Worm (Caenorhabditis elegans): ENCODE results near the gene Y55F3AM.21.
"Not testable (repeated sequence)": the region's sequence is repeated elsewhere in the genome, so short reads cannot be mapped to it uniquely, and the experiment has no call there.

Y55F3AM.21 gene

ce11 chrIV:1051636-1052133 lies at the start of gene Y55F3AM.21:
Gene Y55F3AM.21 (minus strand): TSS chrIV:1051686.
- not testable (repeated sequence) for TF ChIP-seq unc-62 (GFP tag; optimal IDR thresholded peaks at IDR 0.05)

ce11 chrIV:1097153-1097552 lies 45.7 kb upstream of the Y55F3AM.21 start, which contains the start of gene cox-18:
Gene cox-18 (plus strand): TSS chrIV:1097453.
- no peak for TF ChIP-seq unc-62 (GFP tag; optimal IDR thresholded peaks at IDR 0.05)

ce11 chrIV:1096154-1096553 lies 44.7 kb upstream of the Y55F3AM.21 start:
- TF ChIP-seq unc-62 (GFP tag; optimal IDR thresholded peaks at IDR 0.05), result no peak

DNA sequence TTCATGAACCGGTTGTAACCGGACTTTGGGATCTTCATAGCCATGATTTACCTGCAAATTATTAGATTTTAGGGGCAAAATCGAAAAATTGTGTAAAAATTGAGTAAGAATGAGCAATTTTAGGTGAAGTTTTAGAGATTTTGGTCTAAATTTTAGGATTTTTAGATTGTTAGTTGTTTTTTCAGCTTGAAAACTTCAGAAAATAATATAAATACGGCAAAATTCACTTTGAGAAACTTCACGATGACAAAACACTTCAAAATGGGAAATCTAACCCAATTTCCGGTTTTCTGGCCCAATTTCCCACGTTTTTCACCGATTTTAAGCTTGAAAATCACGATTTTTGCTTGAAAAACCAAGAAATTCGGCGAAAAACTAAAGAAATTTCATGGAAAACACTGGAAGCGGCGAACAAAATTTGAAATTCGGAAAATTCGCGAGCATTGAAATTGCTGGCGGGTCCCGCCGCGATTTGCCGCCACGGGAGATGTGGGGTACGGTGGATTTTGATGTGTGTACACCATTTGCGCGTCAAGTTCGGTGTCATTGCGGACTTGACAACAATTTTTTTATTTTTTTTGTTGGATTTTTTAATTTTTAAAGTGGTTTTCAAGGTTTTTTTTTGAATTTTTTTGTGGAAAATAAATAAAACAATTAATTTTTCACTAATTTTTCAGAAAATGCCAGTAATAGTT lies 42.5 kb upstream of the Y55F3AM.21 start, which contains the start of the genes cct-8 and Y55F3AR.2:
Gene cct-8, minus strand, starts transcription at position 51 of the 695 bp plus-strand sequence.
Gene Y55F3AR.2, plus strand, starts transcription at position 672 of the 695 bp plus-strand sequence.
- no peak for TF ChIP-seq unc-62 (GFP tag; optimal IDR thresholded peaks at IDR 0.05)

DNA sequence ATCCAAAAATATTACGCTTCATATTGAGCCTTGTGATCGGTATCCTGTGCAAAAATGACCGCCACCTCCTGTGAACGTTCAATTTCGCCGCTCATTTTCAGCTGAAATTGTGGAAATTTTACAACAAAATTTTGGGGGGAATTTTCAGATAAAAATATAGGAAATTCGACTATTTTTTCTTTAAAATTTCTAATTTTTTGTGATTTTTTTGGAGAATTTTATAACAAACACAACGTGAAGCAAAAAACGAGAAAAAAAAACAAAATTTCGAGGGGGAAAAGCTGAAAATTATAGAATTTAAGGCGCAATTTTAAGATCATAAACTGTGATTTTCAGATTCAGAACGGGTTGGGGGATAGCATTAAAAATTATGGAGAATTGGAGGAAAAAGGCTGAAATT lies 35.4 kb upstream of the Y55F3AM.21 start, which contains the start of gene csn-4:
Gene csn-4, minus strand, starts transcription at position 101 of the 400 bp plus-strand sequence.
- no peak for TF ChIP-seq unc-62 (GFP tag; optimal IDR thresholded peaks at IDR 0.05)

DNA sequence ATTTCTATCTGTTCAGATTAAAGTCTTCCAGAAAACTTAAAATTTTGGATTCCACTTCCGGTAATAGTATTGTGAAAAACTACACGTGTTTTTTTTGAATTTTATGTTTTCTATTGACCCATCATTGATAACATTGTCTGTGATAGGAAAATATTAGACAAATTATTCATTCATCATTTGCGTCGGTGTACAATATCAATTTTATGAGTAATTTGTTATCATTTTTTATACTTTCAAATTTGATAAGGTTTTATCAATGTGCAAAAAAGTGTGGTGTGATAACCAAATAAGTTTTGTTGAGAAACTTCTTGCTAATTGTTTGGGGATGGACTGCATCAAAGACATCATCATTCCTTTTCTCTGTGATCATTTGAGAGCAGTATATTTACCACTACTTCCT lies 24.0 kb upstream of the Y55F3AM.21 start:
- no peak for TF ChIP-seq unc-62 (GFP tag; optimal IDR thresholded peaks at IDR 0.05)

ce11 chrIV:1074069-1074468 lies 22.6 kb upstream of the Y55F3AM.21 start:
- TF ChIP-seq unc-62 (GFP tag; optimal IDR thresholded peaks at IDR 0.05), result no peak

DNA sequence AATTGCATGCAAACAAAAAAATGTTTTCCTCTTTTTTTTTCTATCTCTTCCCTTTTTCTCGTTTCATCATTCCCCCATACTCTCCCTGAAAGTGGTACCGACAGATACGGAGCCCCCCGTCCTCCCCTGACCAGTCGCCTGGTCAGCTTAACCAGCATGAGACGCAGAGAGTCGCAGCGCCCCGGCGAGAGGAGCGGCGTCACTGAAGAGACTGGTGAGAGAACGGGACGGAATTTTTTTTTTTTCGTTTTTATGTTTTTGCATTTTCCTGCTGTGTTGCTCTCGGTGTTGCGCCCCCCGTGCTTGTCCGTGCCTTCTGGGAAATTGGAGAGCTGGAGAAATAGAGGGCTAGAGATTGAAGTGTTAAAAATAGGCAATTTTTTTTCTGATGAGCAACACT lies 18.9 kb upstream of the Y55F3AM.21 start:
- no peak for TF ChIP-seq unc-62 (GFP tag; optimal IDR thresholded peaks at IDR 0.05)

- TF ChIP-seq unc-62 (GFP tag; optimal IDR thresholded peaks at IDR 0.05), result no peak
Measured at ce11 chrIV:1068730-1069244, 17.3 kb upstream of the Y55F3AM.21 start.

ce11 chrIV:1067430-1067829 lies 15.9 kb upstream of the Y55F3AM.21 start, which contains the start of gene znf-782:
Gene znf-782 (minus strand): TSS chrIV:1067525.
- no peak for TF ChIP-seq unc-62 (GFP tag; optimal IDR thresholded peaks at IDR 0.05)

DNA sequence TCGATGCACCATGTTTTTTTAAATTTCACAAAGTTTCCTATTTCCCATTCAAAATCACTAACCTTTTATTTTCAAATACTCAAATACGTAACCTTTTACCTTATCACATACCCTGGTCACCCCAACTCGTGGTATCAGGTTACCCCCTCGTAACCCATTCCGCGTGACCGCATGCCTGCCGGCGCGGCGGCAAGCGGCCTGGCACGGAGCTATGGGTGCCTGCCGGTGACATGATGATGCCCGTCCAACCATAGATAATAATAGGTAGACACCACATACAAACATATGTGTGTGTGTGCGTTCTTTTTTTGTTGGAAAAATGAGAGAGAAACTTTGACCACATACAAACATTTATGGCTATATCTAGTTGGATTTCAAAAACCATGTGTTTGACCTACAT lies 14.1 kb upstream of the Y55F3AM.21 start:
- no peak for TF ChIP-seq unc-62 (GFP tag; optimal IDR thresholded peaks at IDR 0.05)

ce11 chrIV:1064289-1064848 lies 12.9 kb upstream of the Y55F3AM.21 start:
- TF ChIP-seq unc-62 (GFP tag; optimal IDR thresholded peaks at IDR 0.05), result no peak

DNA sequence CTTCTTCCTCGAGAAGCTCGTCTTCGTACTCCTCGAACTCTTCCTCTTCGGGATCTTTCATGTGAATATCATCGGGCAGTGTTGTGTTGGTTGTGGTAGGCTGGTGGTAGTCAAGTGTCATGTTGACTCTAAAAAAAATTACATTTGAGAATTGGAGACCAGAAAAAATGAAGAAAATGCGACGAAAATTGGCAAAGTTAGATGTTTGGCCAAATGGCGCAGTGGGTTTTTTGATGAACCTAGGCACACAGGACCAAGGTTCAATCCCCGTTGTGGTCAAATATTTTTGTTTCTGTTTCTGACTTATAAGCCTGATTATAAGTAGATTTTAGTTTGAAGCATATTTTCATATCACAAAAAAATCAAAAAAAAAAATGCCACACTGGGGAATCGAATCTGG lies 11.6 kb upstream of the Y55F3AM.21 start:
- TF ChIP-seq unc-62 (GFP tag; optimal IDR thresholded peaks at IDR 0.05), result no peak

DNA sequence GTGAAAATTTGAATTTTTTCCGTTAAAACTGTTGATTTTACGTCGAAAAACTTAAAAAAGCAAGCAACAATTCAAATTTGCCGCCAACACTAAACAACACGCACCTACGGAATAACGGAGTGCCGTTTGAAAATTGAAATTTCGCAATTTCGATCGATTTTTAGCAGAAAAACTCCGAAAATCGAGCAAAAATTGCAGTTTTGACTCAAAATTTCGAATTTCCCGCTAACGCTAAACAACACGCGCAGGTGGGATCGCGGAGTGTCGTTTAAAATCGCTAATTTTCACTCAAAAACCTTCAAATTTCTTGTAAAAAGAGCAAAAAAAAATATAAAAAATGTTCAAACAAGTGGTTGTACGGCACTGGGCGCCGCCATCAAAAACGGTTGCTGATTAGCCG lies 7.0 kb upstream of the Y55F3AM.21 start:
- no peak for TF ChIP-seq unc-62 (GFP tag; optimal IDR thresholded peaks at IDR 0.05)

DNA sequence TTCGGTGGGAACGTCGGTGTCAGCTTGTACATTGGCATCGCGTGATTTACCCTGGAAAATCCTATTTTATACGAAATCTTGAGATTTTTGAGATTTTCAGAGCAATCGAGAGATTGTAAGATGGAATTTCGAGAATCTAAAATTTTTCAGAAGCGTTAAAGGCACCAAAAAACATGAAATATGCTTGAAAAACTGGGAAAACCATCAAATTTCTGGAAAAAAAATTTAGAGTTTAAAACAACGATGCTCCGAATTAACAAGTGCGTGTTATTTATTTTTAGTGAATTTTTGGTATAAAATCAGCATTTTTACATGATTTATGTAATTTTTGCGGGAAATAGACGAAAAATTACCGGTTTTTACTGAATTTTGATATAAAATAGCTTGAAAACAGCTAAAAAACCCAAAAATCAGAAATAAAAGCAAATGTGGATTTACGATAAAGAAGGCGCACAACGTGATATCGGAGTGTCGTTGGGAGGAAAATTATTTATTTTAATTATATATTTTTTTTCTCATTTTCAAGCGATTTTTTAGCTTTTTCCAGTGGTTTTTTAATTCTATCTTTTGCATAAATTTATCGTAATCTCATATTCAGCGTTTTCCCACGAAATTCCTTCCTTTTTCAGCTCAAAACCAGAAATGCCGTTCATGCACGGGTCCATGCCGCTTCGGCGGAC lies 4.9 kb upstream of the Y55F3AM.21 start, which contains the start of the genes Y55F3AM.13 and mrps-25:
Gene Y55F3AM.13, minus strand, starts transcription at position 51 of the 680 bp plus-strand sequence.
Gene mrps-25, plus strand, starts transcription at position 630 of the 680 bp plus-strand sequence.
- TF ChIP-seq unc-62 (GFP tag; optimal IDR thresholded peaks at IDR 0.05), result no peak

- TF ChIP-seq unc-62 (GFP tag; optimal IDR thresholded peaks at IDR 0.05), result no peak
Measured at ce11 chrIV:1055734-1056133, 4.2 kb upstream of the Y55F3AM.21 start.

Data from whole organism, dauer.